Fruit fly (Drosophila melanogaster) whole organism, embryonic: ENCODE measurements around the gene bor.

Source experiments
- CG10274 ChIP-seq: fragments of 200-800 bp; sonication (Bioruptor generic); optimal IDR thresholded peaks from 3 replicates; lab custom pipeline; 2017; ENCODE audit warnings: missing biosample characterization, mild to moderate bottlenecking, missing genetic modification characterization
- CG11723 ChIP-seq: fragments of 200-800 bp; sonication (Bioruptor generic); optimal IDR thresholded peaks from 2 replicates; lab custom pipeline; 2017; ENCODE audit warnings: missing biosample characterization, mild to moderate bottlenecking, missing genetic modification characterization
- CG12219 ChIP-seq: fragments of 200-800 bp; sonication (Bioruptor generic); optimal IDR thresholded peaks from 3 replicates; lab custom pipeline; 2018; ENCODE audit warnings: missing biosample characterization, mild to moderate bottlenecking, missing genetic modification characterization
- CG13287 ChIP-seq: fragments of 200-800 bp; sonication (Bioruptor generic); IDR thresholded peaks from 2 replicates; pipeline ENCODE4 v1.3.6; 2022; ENCODE audit warnings: missing biosample characterization, missing genetic modification characterization; ENCODE audit not compliant: partially characterized antibody
- CG14014 ChIP-seq: fragments of 200-800 bp; sonication (Bioruptor generic); IDR thresholded peaks from 2 replicates; pipeline ENCODE4 v1.3.6; 2022; ENCODE audit warnings: missing biosample characterization, missing genetic modification characterization
- CG14860 ChIP-seq: fragments of 200-800 bp; sonication (Bioruptor generic); IDR thresholded peaks from 3 replicates; pipeline ENCODE4 v1.3.6; 2022; ENCODE audit warnings: missing biosample characterization, missing genetic modification characterization; ENCODE audit not compliant: partially characterized antibody
- CG15696 ChIP-seq: fragments of 200-800 bp; sonication (Bioruptor generic); optimal IDR thresholded peaks from 2 replicates; lab custom pipeline; 2019; ENCODE audit warnings: missing biosample characterization, mild to moderate bottlenecking, missing genetic modification characterization, moderate library complexity
- CG1792 ChIP-seq: fragments of 200-800 bp; sonication (Bioruptor generic); optimal IDR thresholded peaks from 2 replicates; lab custom pipeline; 2016; ENCODE audit warnings: missing biosample characterization, missing genetic modification characterization
- CG18011 ChIP-seq: fragments of 200-800 bp; sonication (Bioruptor generic); optimal IDR thresholded peaks from 2 replicates; lab custom pipeline; 2017; ENCODE audit warnings: missing biosample characterization, missing genetic modification characterization, mild to moderate bottlenecking, moderate library complexity, missing genotype
- CG2120 ChIP-seq: fragments of 200-800 bp; sonication (Bioruptor generic); optimal IDR thresholded peaks from 3 replicates; lab custom pipeline; 2016; ENCODE audit warnings: missing biosample characterization, missing genetic modification characterization
- CG2712 ChIP-seq: fragments of 200-800 bp; optimal IDR thresholded peaks from 3 replicates; lab custom pipeline; 2019; ENCODE audit warnings: missing biosample characterization, mild to moderate bottlenecking, missing genetic modification characterization, moderate library complexity
- CG30403 ChIP-seq: fragments of 200-800 bp; sonication (Bioruptor generic); optimal IDR thresholded peaks from 3 replicates; lab custom pipeline; 2016; ENCODE audit warnings: missing biosample characterization, missing genetic modification characterization
- CG31365 ChIP-seq: fragments of 200-800 bp; sonication (Bioruptor generic); optimal IDR thresholded peaks from 2 replicates; lab custom pipeline; 2018; ENCODE audit warnings: missing biosample characterization, mild to moderate bottlenecking, missing genetic modification characterization
- CG31388 ChIP-seq: fragments of 200-800 bp; sonication (Bioruptor generic); optimal IDR thresholded peaks from 2 replicates; lab custom pipeline; 2016; ENCODE audit warnings: missing biosample characterization, missing genetic modification characterization
- CG3281 ChIP-seq: fragments of 200-800 bp; sonication (Bioruptor generic); optimal IDR thresholded peaks from 3 replicates; lab custom pipeline; 2017; ENCODE audit warnings: missing biosample characterization, mild to moderate bottlenecking, missing genetic modification characterization
- CG33213 ChIP-seq: fragments of 200-800 bp; sonication (Bioruptor generic); optimal IDR thresholded peaks from 3 replicates; lab custom pipeline; 2016; ENCODE audit warnings: missing biosample characterization, missing genetic modification characterization
- CG3407 ChIP-seq: fragments of 200-800 bp; sonication (Bioruptor generic); optimal IDR thresholded peaks from 2 replicates; lab custom pipeline; 2018; ENCODE audit warnings: missing biosample characterization, mild to moderate bottlenecking, missing genetic modification characterization
- CG3726 ChIP-seq: fragments of 200-800 bp; sonication (Bioruptor generic); IDR thresholded peaks from 3 replicates; pipeline ENCODE4, ENCODE4 v1.3.6; 2022; ENCODE audit warnings: missing biosample characterization, missing genetic modification characterization
- CG4328 ChIP-seq: fragments of 200-800 bp; sonication (Bioruptor generic); optimal IDR thresholded peaks from 3 replicates; lab custom pipeline; 2017; ENCODE audit warnings: missing biosample characterization, missing genetic modification reagents, missing genetic modification characterization
- CG4360 ChIP-seq: fragments of 200-800 bp; sonication (Bioruptor generic); IDR thresholded peaks from 2 replicates; pipeline ENCODE4 v1.3.6; 2022; ENCODE audit warnings: missing biosample characterization, missing genetic modification characterization
- CG43689 ChIP-seq: fragments of 200-800 bp; sonication (Bioruptor generic); IDR thresholded peaks from 2 replicates; pipeline ENCODE4 v1.3.6; 2022; ENCODE audit warnings: missing biosample characterization, missing genetic modification characterization
- CG4854 ChIP-seq: fragments of 200-800 bp; sonication (Bioruptor generic); optimal IDR thresholded peaks from 2 replicates; lab custom pipeline; 2016; ENCODE audit warnings: missing biosample characterization, missing genetic modification characterization, inconsistent platforms
- CG6254 ChIP-seq: fragments of 200-800 bp; sonication (Bioruptor generic); optimal IDR thresholded peaks from 3 replicates; lab custom pipeline; 2017; ENCODE audit warnings: mild to moderate bottlenecking, missing biosample characterization, missing genetic modification reagents, missing genetic modification characterization
- CG6272 ChIP-seq: fragments of 200-800 bp; sonication (Bioruptor generic); IDR thresholded peaks from 2 replicates; pipeline ENCODE4 v1.3.6; 2022; ENCODE audit warnings: missing biosample characterization, missing genetic modification characterization
- CG6689 ChIP-seq: fragments of 200-800 bp; sonication (Bioruptor generic); IDR thresholded peaks from 2 replicates; pipeline ENCODE4 v1.3.6; 2022; ENCODE audit warnings: missing biosample characterization, missing genetic modification characterization
- CG7556 ChIP-seq: fragments of 200-800 bp; sonication (Bioruptor generic); optimal IDR thresholded peaks from 2 replicates; lab custom pipeline; 2017; ENCODE audit warnings: missing biosample characterization, mild to moderate bottlenecking, missing genetic modification characterization
- CG8359 ChIP-seq: fragments of 200-800 bp; sonication (Bioruptor generic); optimal IDR thresholded peaks from 2 replicates; lab custom pipeline; 2017; ENCODE audit warnings: missing biosample characterization, mild to moderate bottlenecking, missing genetic modification characterization, borderline replicate concordance
- CG8765 ChIP-seq: fragments of 200-800 bp; sonication (Bioruptor generic); IDR thresholded peaks from 2 replicates; pipeline ENCODE4 v1.3.6; 2022; ENCODE audit warnings: missing biosample characterization, missing genetic modification characterization
- CG8944 ChIP-seq: fragments of 200-800 bp; sonication (Bioruptor generic); optimal IDR thresholded peaks from 3 replicates; lab custom pipeline; 2016; ENCODE audit warnings: missing biosample characterization, missing genetic modification characterization
- CG9609 ChIP-seq: fragments of 200-800 bp; sonication (Bioruptor generic); optimal IDR thresholded peaks from 3 replicates; lab custom pipeline; 2016; ENCODE audit warnings: missing biosample characterization, missing genetic modification characterization
- CG9932 ChIP-seq: fragments of 200-800 bp; sonication (Bioruptor generic); IDR thresholded peaks from 2 replicates; pipeline ENCODE4 v1.3.6; 2022; ENCODE audit warnings: missing biosample characterization, missing genetic modification characterization
- Camta ChIP-seq: fragments of 200-800 bp; sonication (Bioruptor generic); optimal IDR thresholded peaks from 2 replicates; lab custom pipeline; 2016; ENCODE audit warnings: missing biosample characterization, missing genetic modification characterization
- Dll ChIP-seq: fragments of 200-800 bp; sonication (Bioruptor generic); IDR thresholded peaks from 4 replicates; pipeline ENCODE4 v1.3.6; 2022; ENCODE audit warnings: missing biosample characterization, missing genetic modification characterization; ENCODE audit not compliant: partially characterized antibody
- HLH54F ChIP-seq: fragments of 200-800 bp; sonication (Bioruptor generic); optimal IDR thresholded peaks from 3 replicates; lab custom pipeline; 2016; ENCODE audit warnings: missing biosample characterization, missing genetic modification characterization
- Hmr ChIP-seq: fragments of 200-800 bp; sonication (Bioruptor generic); optimal IDR thresholded peaks from 3 replicates; lab custom pipeline; 2017; ENCODE audit warnings: mild to moderate bottlenecking, missing biosample characterization, missing genetic modification reagents, missing genetic modification characterization
- Lpt ChIP-seq: fragments of >200 bp; optimal IDR thresholded peaks from 2 replicates; lab custom pipeline; 2018; ENCODE audit warnings: missing biosample characterization, missing genetic modification characterization
- Mrtf ChIP-seq: fragments of 200-800 bp; sonication (Bioruptor generic); IDR thresholded peaks from 3 replicates; pipeline ENCODE4 v1.3.6; 2022; ENCODE audit warnings: missing biosample characterization, missing genetic modification characterization
- Stat92E ChIP-seq, 3 experiments: fragments of >200 bp in 2 of 3; fragments of 200-800 bp in 1 of 3; sonication (Bioruptor generic) in 1 of 3; optimal IDR thresholded peaks; 2 replicates each; lab custom pipeline; 2017 to 2019; ENCODE audit warnings: missing biosample characterization in 3 of 3, missing genetic modification characterization in 3 of 3, mild to moderate bottlenecking in 1 of 3, moderate library complexity in 1 of 3
- ase ChIP-seq: fragments of 200-800 bp; sonication (Bioruptor generic); IDR thresholded peaks from 3 replicates; pipeline ENCODE4 v1.3.6; 2022; ENCODE audit warnings: missing biosample characterization, missing genetic modification characterization
- ato ChIP-seq: fragments of 200-800 bp; sonication (Bioruptor generic); IDR thresholded peaks from 2 replicates; pipeline ENCODE4 v1.3.6; 2022; ENCODE audit warnings: missing biosample characterization, missing genetic modification characterization; ENCODE audit not compliant: partially characterized antibody
- br ChIP-seq: fragments of >200 bp; optimal IDR thresholded peaks from 2 replicates; lab custom pipeline; 2017
- gem ChIP-seq: fragments of 200-800 bp; sonication (Bioruptor generic); optimal IDR thresholded peaks from 2 replicates; lab custom pipeline; 2019; ENCODE audit warnings: missing biosample characterization, mild to moderate bottlenecking, missing genetic modification characterization, moderate library complexity
- jumu ChIP-seq: fragments of 200-800 bp; sonication (Bioruptor generic); optimal IDR thresholded peaks from 3 replicates; lab custom pipeline; 2016; ENCODE audit warnings: missing biosample characterization, missing genetic modification characterization
- luna ChIP-seq: fragments of 200-800 bp; sonication (Bioruptor generic); optimal IDR thresholded peaks from 2 replicates; lab custom pipeline; 2016; ENCODE audit warnings: missing biosample characterization, missing genetic modification characterization
- p53 ChIP-seq: fragments of 200-800 bp; sonication (Bioruptor generic); optimal IDR thresholded peaks from 2 replicates; lab custom pipeline; 2016; ENCODE audit warnings: missing biosample characterization, missing genetic modification characterization
- phol ChIP-seq: fragments of 200-800 bp; sonication (Bioruptor generic); optimal IDR thresholded peaks from 3 replicates; lab custom pipeline; 2018; ENCODE audit warnings: missing biosample characterization, mild to moderate bottlenecking, missing genetic modification characterization, moderate library complexity
- run ChIP-seq: fragments of 200-800 bp; sonication (Bioruptor generic); optimal IDR thresholded peaks from 3 replicates; lab custom pipeline; 2018; ENCODE audit warnings: missing biosample characterization, mild to moderate bottlenecking, missing genetic modification characterization
- sd ChIP-seq: fragments of 200-800 bp; sonication (Bioruptor generic); optimal IDR thresholded peaks from 3 replicates; lab custom pipeline; 2018; ENCODE audit warnings: missing biosample characterization, mild to moderate bottlenecking, missing genetic modification characterization, moderate library complexity
- slou ChIP-seq: fragments of 200-800 bp; sonication (Bioruptor generic); optimal IDR thresholded peaks from 3 replicates; lab custom pipeline; 2016; ENCODE audit warnings: missing biosample characterization, missing genetic modification characterization
- unpg ChIP-seq: fragments of 200-800 bp; sonication (Bioruptor generic); optimal IDR thresholded peaks from 3 replicates; lab custom pipeline; 2018; ENCODE audit warnings: missing biosample characterization, mild to moderate bottlenecking, missing genetic modification characterization, moderate library complexity
- zen2 ChIP-seq: fragments of 200-800 bp; sonication (Bioruptor generic); IDR thresholded peaks from 3 replicates; pipeline ENCODE4 v1.3.6; 2022; ENCODE audit warnings: missing biosample characterization, missing genetic modification characterization; ENCODE audit not compliant: partially characterized antibody

The bor gene

dm6 chr3R:16230080-16230670 is 33.7 kb downstream of the bor start (continued):
- TF ChIP-seq CG7556 (GFP tag; lab: Kevin White, UChicago) (no peak), CG8944 (GFP tag; lab: Kevin White, UChicago) (no peak), CG14860 (GFP tag; lab: Robert Waterston, UW) (no peak), CG6689 (GFP tag; lab: Robert Waterston, UW) (no peak), CG3281 (GFP tag; lab: Kevin White, UChicago) (peak; percentile 0), CG30403 (GFP tag; lab: Kevin White, UChicago) (no peak), CG6254 (no peak), CG9609 (GFP tag; lab: Kevin White, UChicago) (no peak), CG6272 (GFP tag; lab: Robert Waterston, UW) (no peak), HLH54F (no peak), zen2 (no peak), CG8765 (GFP tag; lab: Robert Waterston, UW) (no peak), Dll (GFP tag; lab: Robert Waterston, UW) (no peak), CG13287 (GFP tag; lab: Robert Waterston, UW) (no peak), br (lab: Kevin White, UChicago) (no peak), Camta (GFP tag; lab: Kevin White, UChicago) (no peak), CG3726 (no peak), CG10274 (GFP tag; lab: Kevin White, UChicago) (no peak), Stat92E (GFP tag; optimal IDR thresholded peaks at IDR 0.05; lab: Kevin White, UChicago) (no peak), CG1792 (GFP tag; lab: Kevin White, UChicago) (no peak), CG18011 (GFP tag; lab: Kevin White, UChicago) (no peak), CG4360 (GFP tag; lab: Robert Waterston, UW) (no peak), luna (GFP tag; lab: Kevin White, UChicago) (no peak), CG4328 (no peak), ase (GFP tag; lab: Robert Waterston, UW) (no peak), slou (GFP tag; lab: Kevin White, UChicago) (no peak), jumu (GFP tag; lab: Kevin White, UChicago) (no peak), CG12219 (GFP tag; lab: Kevin White, UChicago) (no peak), p53 (GFP tag; lab: Kevin White, UChicago) (no peak), CG15696 (tag; lab: Kevin White, UChicago) (no peak), unpg (no peak), CG31388 (GFP tag; lab: Kevin White, UChicago) (no peak), CG8359 (GFP tag; lab: Kevin White, UChicago) (no peak), CG2712 (no peak), CG31365 (no peak), phol (tag; lab: Kevin White, UChicago) (no peak), CG14014 (no peak), Lpt (GFP tag; lab: Kevin White, UChicago) (no peak), CG33213 (GFP tag; lab: Kevin White, UChicago) (peak; percentile 4), run (tag; lab: Kevin White, UChicago) (no peak), CG3407 (no peak), ato (GFP tag; lab: Robert Waterston, UW) (no peak), CG4854 (GFP tag; lab: Kevin White, UChicago) (no peak), CG2120 (GFP tag; lab: Kevin White, UChicago) (peak; percentile 4), CG11723 (no peak), gem (tag; lab: Kevin White, UChicago) (peak; percentile 20), CG43689 (GFP tag; lab: Robert Waterston, UW) (no peak), CG9932 (GFP tag; lab: Robert Waterston, UW) (no peak), sd (tag; lab: Kevin White, UChicago) (peak; percentile 97), Mrtf (no peak), Hmr (GFP tag; lab: Kevin White, UChicago) (peak; percentile 50)
